Worm (Caenorhabditis elegans): ENCODE results near the gene T01E8.8.

The T01E8.8 gene

DNA sequence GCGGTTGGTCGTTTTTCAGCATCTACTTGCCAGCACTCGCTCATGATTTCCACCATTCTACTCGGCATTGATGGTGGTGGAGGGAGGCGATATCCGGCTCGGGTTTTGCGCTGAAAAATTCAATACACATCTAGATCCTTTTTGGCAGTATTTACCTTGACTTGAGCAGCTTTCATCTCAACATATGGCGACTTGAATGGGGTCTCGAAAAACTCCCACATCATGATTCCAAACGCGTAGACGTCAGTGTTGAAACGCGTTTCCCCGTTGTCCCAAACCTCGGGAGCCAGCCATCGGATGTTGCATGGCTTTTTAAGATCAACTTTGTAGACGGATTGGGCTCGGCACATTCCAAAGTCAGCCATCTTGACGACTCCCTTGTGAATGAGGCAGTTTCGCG lies 32.6 kb upstream of the T01E8.8 start:
- TF ChIP-seq lin-11 (tag; optimal IDR thresholded peaks at IDR 0.05) (no peak), lin-13 (GFP tag; optimal IDR thresholded peaks at IDR 0.05) (no peak), unc-39 (tag; optimal IDR thresholded peaks at IDR 0.05) (no peak), nhr-77 (tag; optimal IDR thresholded peaks at IDR 0.05) (no peak), lin-39 (tag; optimal IDR thresholded peaks at IDR 0.05) (no peak), ama-1 (optimal IDR thresholded peaks at IDR 0.05) (no peak), sem-4 (tag; optimal IDR thresholded peaks at IDR 0.05) (no peak), nhr-12 (tag; optimal IDR thresholded peaks at IDR 0.05) (no peak), nhr-6 (tag; optimal IDR thresholded peaks at IDR 0.05) (no peak), zag-1 (tag; optimal IDR thresholded peaks at IDR 0.05) (no peak), ztf-4 (tag; optimal IDR thresholded peaks at IDR 0.05) (no peak), blmp-1 (tag; optimal IDR thresholded peaks at IDR 0.05; ENCODE audit: insufficient read depth) (no peak), elt-3 (tag; optimal IDR thresholded peaks at IDR 0.05) (no peak), snpc-4 (tag; optimal IDR thresholded peaks at IDR 0.05) (no peak), peb-1 (tag; optimal IDR thresholded peaks at IDR 0.05) (no peak)

DNA sequence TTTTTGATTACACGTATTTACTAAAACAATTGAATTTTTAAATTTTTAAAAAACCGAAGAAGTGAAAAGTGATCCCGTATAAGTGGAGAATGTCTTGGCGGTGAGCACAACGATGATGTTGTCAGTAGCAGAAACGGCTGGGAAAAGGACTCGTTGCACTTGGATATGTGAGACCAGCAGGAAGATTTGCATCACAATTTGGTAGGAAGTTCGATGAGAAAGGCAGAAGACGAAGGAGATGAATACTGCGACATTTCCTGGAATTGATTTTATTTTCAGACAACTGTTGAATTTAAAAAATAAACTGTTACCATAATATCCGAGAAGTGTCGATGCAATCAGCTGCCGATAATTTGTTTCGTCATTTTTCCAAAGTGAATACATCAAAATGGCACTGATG lies 31.2 kb upstream of the T01E8.8 start, which contains the start of gene R05H5.4:
Gene R05H5.4, minus strand, starts transcription at position 101 of the 400 bp plus-strand sequence.
- TF ChIP-seq snpc-4 (tag; optimal IDR thresholded peaks at IDR 0.05), result no peak

DNA sequence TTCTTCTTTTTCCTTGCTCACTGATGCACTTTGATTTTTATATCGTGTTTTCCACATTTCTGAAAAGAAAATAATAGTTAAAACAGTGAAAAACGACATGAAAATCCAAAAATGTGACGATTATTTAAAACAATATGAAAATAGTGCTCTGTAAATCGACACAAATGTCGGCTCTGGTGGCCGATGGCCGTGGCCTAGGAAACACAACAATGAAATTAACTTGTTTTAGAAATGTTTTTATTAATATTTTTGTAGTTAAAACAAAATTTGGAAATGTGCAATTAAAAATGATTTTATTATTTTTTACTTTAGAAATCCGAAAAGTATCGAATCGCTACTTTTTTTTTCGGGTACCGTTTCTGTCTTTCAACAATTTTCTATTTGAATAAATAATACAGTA lies 30.3 kb upstream of the T01E8.8 start, which contains the start of gene arv-1:
Gene arv-1, minus strand, starts transcription at position 65 of the 400 bp plus-strand sequence.
- TF ChIP-seq lin-39 (tag; optimal IDR thresholded peaks at IDR 0.05), result no peak
- no peak for TF ChIP-seq nhr-11 (tag; optimal IDR thresholded peaks at IDR 0.05)
- no peak for TF ChIP-seq alr-1 (tag; optimal IDR thresholded peaks at IDR 0.05)
- TF ChIP-seq ama-1 (optimal IDR thresholded peaks at IDR 0.05), result no peak
- no peak for TF ChIP-seq mbf-1 (tag; optimal IDR thresholded peaks at IDR 0.05)
- TF ChIP-seq zag-1 (tag; optimal IDR thresholded peaks at IDR 0.05), result no peak
- TF ChIP-seq lin-11 (tag; optimal IDR thresholded peaks at IDR 0.05), result no peak
- TF ChIP-seq aly-2 (tag; optimal IDR thresholded peaks at IDR 0.05), result no peak
- no peak for TF ChIP-seq nhr-12 (tag; optimal IDR thresholded peaks at IDR 0.05)
- peak; percentile 72 for TF ChIP-seq sma-9 (GFP tag; optimal IDR thresholded peaks at IDR 0.05)
- TF ChIP-seq sma-9 (tag; optimal IDR thresholded peaks at IDR 0.05), result no peak
- peak; percentile 79 for TF ChIP-seq R02D3.7 (tag; optimal IDR thresholded peaks at IDR 0.05)
- no peak for TF ChIP-seq egl-27 (tag; optimal IDR thresholded peaks at IDR 0.05)
- TF ChIP-seq nhr-25 (tag; optimal IDR thresholded peaks at IDR 0.05), result peak; percentile 23
- TF ChIP-seq sem-4 (tag; optimal IDR thresholded peaks at IDR 0.05), result no peak
- no peak for TF ChIP-seq peb-1 (tag; optimal IDR thresholded peaks at IDR 0.05)
- TF ChIP-seq C34F6.9 (tag; optimal IDR thresholded peaks at IDR 0.05), result peak; percentile 67
- TF ChIP-seq mab-5 (tag; optimal IDR thresholded peaks at IDR 0.05), result no peak
- peak; percentile 33 to 88 for TF ChIP-seq lsy-2 (tag; optimal IDR thresholded peaks at IDR 0.05)
- TF ChIP-seq blmp-1 (tag; optimal IDR thresholded peaks at IDR 0.05; ENCODE audit: insufficient read depth), result no peak
- TF ChIP-seq ztf-4 (tag; optimal IDR thresholded peaks at IDR 0.05), result peak; percentile 14
- TF ChIP-seq unc-39 (tag; optimal IDR thresholded peaks at IDR 0.05), result no peak
- no peak for TF ChIP-seq elt-1 (tag; optimal IDR thresholded peaks at IDR 0.05)
- TF ChIP-seq ZK546.5 (tag; optimal IDR thresholded peaks at IDR 0.05), result no peak
- no peak for TF ChIP-seq ceh-82 (tag; optimal IDR thresholded peaks at IDR 0.05)
- peak; percentile 70 for TF ChIP-seq sma-3 (GFP tag; optimal IDR thresholded peaks at IDR 0.05)
- peak; percentile 16 for TF ChIP-seq fos-1 (tag; optimal IDR thresholded peaks at IDR 0.05)
- no peak for TF ChIP-seq skn-1 (tag; optimal IDR thresholded peaks at IDR 0.05)
- no peak for TF ChIP-seq ztf-1 (GFP tag; conservative IDR thresholded peaks at IDR 0.05)
- TF ChIP-seq nhr-77 (tag; optimal IDR thresholded peaks at IDR 0.05), result no peak
- peak; percentile 66 for TF ChIP-seq gmeb-1 (tag; optimal IDR thresholded peaks at IDR 0.05)
- TF ChIP-seq nhr-21 (tag; optimal IDR thresholded peaks at IDR 0.05), result peak; percentile 27
- no peak for TF ChIP-seq unc-62 (GFP tag; optimal IDR thresholded peaks at IDR 0.05)
- no peak for TF ChIP-seq nhr-10 (tag; optimal IDR thresholded peaks at IDR 0.05)
- no peak for TF ChIP-seq mdl-1 (tag; optimal IDR thresholded peaks at IDR 0.05)
- no peak for TF ChIP-seq nhr-129 (tag; optimal IDR thresholded peaks at IDR 0.05)
- no peak for TF ChIP-seq dmd-4 (tag; optimal IDR thresholded peaks at IDR 0.05)
- TF ChIP-seq nhr-23 (tag; optimal IDR thresholded peaks at IDR 0.05), result no peak
- peak; percentile 33 for TF ChIP-seq F13H6.1 (tag; optimal IDR thresholded peaks at IDR 0.05)
- TF ChIP-seq lin-13 (GFP tag; optimal IDR thresholded peaks at IDR 0.05), result peak; percentile 31
- no peak for TF ChIP-seq snpc-4 (tag; optimal IDR thresholded peaks at IDR 0.05)
- peak; percentile 56 for TF ChIP-seq crh-2 (tag; optimal IDR thresholded peaks at IDR 0.05)
- no peak for TF ChIP-seq Y55F3AM.14 (GFP tag; optimal IDR thresholded peaks at IDR 0.05)
- no peak for TF ChIP-seq nhr-6 (tag; optimal IDR thresholded peaks at IDR 0.05)
- TF ChIP-seq unc-55 (GFP tag; optimal IDR thresholded peaks at IDR 0.05), result peak; percentile 64
- no peak for TF ChIP-seq elt-3 (tag; optimal IDR thresholded peaks at IDR 0.05)
- TF ChIP-seq ztf-11 (tag; optimal IDR thresholded peaks at IDR 0.05), result no peak
- no peak for TF ChIP-seq ceh-16 (tag; optimal IDR thresholded peaks at IDR 0.05)
- no peak for TF ChIP-seq nhr-237 (tag; optimal IDR thresholded peaks at IDR 0.05)

All from whole organism, L2 larva.